Worm (Caenorhabditis elegans) whole organism, L1 larva: ENCODE measurements around the gene Y38H6C.21.

Experiments
- C16A3.4 ChIP-seq: fragments of 150-350 bp; optimal IDR thresholded peaks from 2 replicates; lab custom pipeline; 2014; ENCODE audit warnings: missing biosample characterization, missing genetic modification characterization
- C34B4.2 ChIP-seq: sonication (generic microtip); optimal IDR thresholded peaks from 2 replicates; lab custom pipeline; 2017; ENCODE audit warnings: mild to moderate bottlenecking, missing genetic modification characterization, missing compliant biosample characterization
- F16B12.6 ChIP-seq: fragments of 150-350 bp; optimal IDR thresholded peaks from 2 replicates; lab custom pipeline; 2014; ENCODE audit warnings: missing biosample characterization, missing genetic modification characterization
- Y116A8C.19 ChIP-seq: sonication (generic microtip); optimal IDR thresholded peaks from 2 replicates; lab custom pipeline; 2016; ENCODE audit warnings: missing compliant biosample characterization, missing genetic modification characterization, borderline replicate concordance
- alr-1 ChIP-seq: fragments of 200-800 bp; sonication (Bioruptor generic); optimal IDR thresholded peaks from 2 replicates; lab custom pipeline; 2018; ENCODE audit warnings: borderline replicate concordance, mild to moderate bottlenecking, missing genetic modification characterization, missing compliant biosample characterization
- blmp-1 ChIP-seq: fragments of 150-350 bp; optimal IDR thresholded peaks from 2 replicates; lab custom pipeline; 2014; ENCODE audit warnings: missing biosample characterization, missing genetic modification characterization
- ceh-90 ChIP-seq: sonication (generic microtip); optimal IDR thresholded peaks from 2 replicates; lab custom pipeline; 2016; ENCODE audit warnings: missing genetic modification characterization, missing compliant biosample characterization
- dsc-1 ChIP-seq: sonication (generic microtip); optimal IDR thresholded peaks from 2 replicates; lab custom pipeline; 2016; ENCODE audit warnings: mild to moderate bottlenecking, missing genetic modification characterization, missing compliant biosample characterization
- efl-3 ChIP-seq: fragments of 200-800 bp; sonication (Bioruptor generic); optimal IDR thresholded peaks from 2 replicates; lab custom pipeline; 2018; ENCODE audit warnings: mild to moderate bottlenecking, missing genetic modification characterization, missing compliant biosample characterization
- egl-13 ChIP-seq: sonication (generic microtip); optimal IDR thresholded peaks from 2 replicates; lab custom pipeline; 2016; ENCODE audit warnings: missing genotype, missing genetic modification reagents, missing genetic modification characterization, missing compliant biosample characterization
- egl-27 ChIP-seq, 2 experiments: fragments of 150-350 bp in 1 of 2; sonication (generic microtip); optimal IDR thresholded peaks; 3 replicates each; lab custom pipeline; 2017 to 2018; ENCODE audit warnings: missing biosample characterization in 2 of 2, missing genetic modification characterization in 2 of 2, missing genetic modification reagents in 2 of 2
- elt-2 ChIP-seq: sonication (generic microtip); optimal IDR thresholded peaks from 2 replicates; lab custom pipeline; 2016; ENCODE audit warnings: missing genetic modification characterization, mild to moderate bottlenecking, inconsistent platforms, missing compliant biosample characterization, missing genetic modification reagents
- elt-3 ChIP-seq, 6 experiments: fragments of 150-350 bp in 1 of 6; sonication (generic microtip); optimal IDR thresholded peaks; 2 replicates each; lab custom pipeline; 2017 to 2018; ENCODE audit warnings: missing biosample characterization in 6 of 6, missing genetic modification characterization in 6 of 6, inconsistent platforms in 1 of 6
- fkh-4 ChIP-seq: sonication (generic microtip); optimal IDR thresholded peaks from 2 replicates; lab custom pipeline; 2016; ENCODE audit warnings: missing compliant biosample characterization, missing genetic modification characterization, borderline replicate concordance
- fkh-8 ChIP-seq: sonication (generic microtip); optimal IDR thresholded peaks from 2 replicates; lab custom pipeline; 2016; ENCODE audit warnings: mild to moderate bottlenecking, missing genetic modification characterization, missing compliant biosample characterization
- hpl-2 ChIP-seq: fragments of 150-350 bp; optimal IDR thresholded peaks from 2 replicates; lab custom pipeline; 2014; ENCODE audit warnings: missing biosample characterization, missing genetic modification reagents, missing genetic modification characterization
- irx-1 ChIP-seq: sonication (generic microtip); optimal IDR thresholded peaks from 2 replicates; lab custom pipeline; 2016; ENCODE audit warnings: missing genetic modification characterization, missing compliant biosample characterization
- isw-1 ChIP-seq: fragments of 200-800 bp; sonication (Bioruptor generic); IDR thresholded peaks from 2 replicates; pipeline ENCODE4 v1.3.6; 2022; ENCODE audit warnings: missing genetic modification characterization, missing compliant biosample characterization
- lir-3 ChIP-seq: sonication (generic microtip); optimal IDR thresholded peaks from 2 replicates; lab custom pipeline; 2016; ENCODE audit warnings: mild to moderate bottlenecking, missing genetic modification characterization, moderate library complexity, missing compliant biosample characterization; ENCODE audit not compliant: poor library complexity
- lsy-2 ChIP-seq, 2 experiments: fragments of 150-350 bp; optimal IDR thresholded peaks; 2 replicates each; lab custom pipeline; 2014; ENCODE audit warnings: missing biosample characterization in 2 of 2, missing genetic modification characterization in 2 of 2
- mdl-1 ChIP-seq, 2 experiments: fragments of 150-350 bp; optimal IDR thresholded peaks; 2 replicates each; lab custom pipeline; 2014 to 2017; ENCODE audit warnings: missing biosample characterization in 2 of 2, missing genetic modification characterization in 2 of 2, inconsistent platforms in 1 of 2
- mef-2 ChIP-seq: fragments of 150-350 bp; optimal IDR thresholded peaks from 2 replicates; lab custom pipeline; 2014; ENCODE audit warnings: missing biosample characterization, missing genetic modification characterization
- nhr-11 ChIP-seq: fragments of 150-350 bp; optimal IDR thresholded peaks from 2 replicates; lab custom pipeline; 2014; ENCODE audit warnings: missing biosample characterization, missing genetic modification characterization
- nhr-19 ChIP-seq: fragments of 200-800 bp; sonication (Bioruptor generic); conservative IDR thresholded peaks from 2 replicates; pipeline ENCODE4 v1.3.6; 2022; ENCODE audit warnings: missing genetic modification characterization, missing compliant biosample characterization
- nhr-20 ChIP-seq: sonication (generic microtip); optimal IDR thresholded peaks from 2 replicates; lab custom pipeline; 2016; ENCODE audit warnings: mild to moderate bottlenecking, missing genetic modification characterization, missing compliant biosample characterization
- nhr-237 ChIP-seq: fragments of 150-350 bp; optimal IDR thresholded peaks from 2 replicates; lab custom pipeline; 2014; ENCODE audit warnings: missing biosample characterization, missing genetic modification characterization
- nhr-28 ChIP-seq: fragments of 150-350 bp; optimal IDR thresholded peaks from 2 replicates; lab custom pipeline; 2014; ENCODE audit warnings: missing biosample characterization, missing genetic modification characterization
- nhr-47 ChIP-seq: sonication (generic microtip); optimal IDR thresholded peaks from 2 replicates; lab custom pipeline; 2016; ENCODE audit warnings: mild to moderate bottlenecking, missing genetic modification characterization, moderate library complexity, missing compliant biosample characterization
- nhr-71 ChIP-seq: sonication (generic microtip); optimal IDR thresholded peaks from 2 replicates; lab custom pipeline; 2016; ENCODE audit warnings: mild to moderate bottlenecking, missing genetic modification characterization, moderate library complexity, missing compliant biosample characterization
- nhr-76 ChIP-seq: sonication (generic microtip); optimal IDR thresholded peaks from 2 replicates; lab custom pipeline; 2017; ENCODE audit warnings: missing biosample characterization, missing genetic modification characterization
- nhr-77 ChIP-seq: fragments of 150-350 bp; optimal IDR thresholded peaks from 2 replicates; lab custom pipeline; 2014; ENCODE audit warnings: missing biosample characterization, missing genetic modification characterization
- nhr-85 ChIP-seq: sonication (generic microtip); peaks from one replicate; lab custom pipeline; 2016; ENCODE audit warnings: missing genetic modification characterization, inconsistent platforms, missing compliant biosample characterization
- pax-3 ChIP-seq: fragments of 200-800 bp; sonication (Bioruptor generic); optimal IDR thresholded peaks from 2 replicates; lab custom pipeline; 2018; ENCODE audit warnings: mild to moderate bottlenecking, missing genetic modification characterization, moderate library complexity, missing compliant biosample characterization
- rnt-1 ChIP-seq: sonication (generic microtip); optimal IDR thresholded peaks from 2 replicates; lab custom pipeline; 2016; ENCODE audit warnings: mild to moderate bottlenecking, missing genetic modification characterization, moderate library complexity, missing compliant biosample characterization
- skn-1 ChIP-seq: fragments of 150-350 bp; optimal IDR thresholded peaks from 2 replicates; lab custom pipeline; 2014; ENCODE audit warnings: missing biosample characterization, missing genetic modification characterization
- snpc-4 ChIP-seq: fragments of 150-350 bp; optimal IDR thresholded peaks from 2 replicates; lab custom pipeline; 2014; ENCODE audit warnings: missing biosample characterization, missing genetic modification characterization
- snu-23 ChIP-seq: sonication (generic microtip); optimal IDR thresholded peaks from 2 replicates; lab custom pipeline; 2016; ENCODE audit warnings: missing genetic modification characterization, missing compliant biosample characterization
- sup-37 ChIP-seq: fragments of 200-800 bp; sonication (Bioruptor generic); optimal IDR thresholded peaks from 2 replicates; lab custom pipeline; 2018; ENCODE audit warnings: mild to moderate bottlenecking, missing genetic modification characterization, missing compliant biosample characterization
- unc-130 ChIP-seq: fragments of 150-350 bp; optimal IDR thresholded peaks from 2 replicates; lab custom pipeline; 2017; ENCODE audit warnings: missing biosample characterization, missing genetic modification characterization, inconsistent platforms
- unc-62 ChIP-seq: fragments of 150-350 bp; optimal IDR thresholded peaks from 2 replicates; lab custom pipeline; 2014; ENCODE audit warnings: missing biosample characterization, missing genetic modification reagents, missing genetic modification characterization
- unc-98 ChIP-seq: fragments of 200-800 bp; sonication (Bioruptor generic); IDR thresholded peaks from 2 replicates; pipeline ENCODE4 v1.3.6; 2022; ENCODE audit warnings: missing genetic modification characterization, missing compliant biosample characterization
- ztf-4 ChIP-seq: fragments of 150-350 bp; optimal IDR thresholded peaks from 2 replicates; lab custom pipeline; 2014; ENCODE audit warnings: missing biosample characterization, missing genetic modification characterization

Gene Y38H6C.21

DNA sequence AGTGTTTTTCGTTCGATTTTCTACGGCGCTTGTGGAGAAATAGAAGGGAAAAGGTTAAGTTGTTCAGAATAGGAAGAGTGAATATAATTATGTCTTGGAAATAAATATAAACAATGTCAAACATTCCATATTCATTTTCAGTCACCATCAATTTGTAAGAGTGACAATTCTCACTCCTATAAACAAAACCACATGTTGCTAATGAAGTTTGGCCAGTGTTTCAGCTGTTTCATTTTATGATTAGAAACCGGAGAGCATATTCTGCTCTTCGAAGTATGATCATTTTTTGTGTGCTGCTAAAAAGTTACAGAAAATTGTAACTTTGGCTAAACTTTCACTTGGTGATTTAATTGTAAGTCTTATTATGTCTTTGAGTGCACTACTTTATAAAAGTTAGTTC lies at the start of gene Y38H6C.21:
TSS of gene Y38H6C.21 (minus strand) at position 148 of the 400 bp plus-strand sequence.
- TF ChIP-seq egl-27 (tag; optimal IDR thresholded peaks at IDR 0.05; lab: Kevin White, UChicago) (no peak), F16B12.6 (tag; lab: Kevin White, UChicago) (no peak), elt-2 (tag; lab: Kevin White, UChicago) (peak; percentile 8), fkh-4 (peak; percentile 76), efl-3 (GFP tag; lab: Kevin White, UChicago) (no peak), dsc-1 (tag; lab: Kevin White, UChicago) (peak; percentile 88)

DNA sequence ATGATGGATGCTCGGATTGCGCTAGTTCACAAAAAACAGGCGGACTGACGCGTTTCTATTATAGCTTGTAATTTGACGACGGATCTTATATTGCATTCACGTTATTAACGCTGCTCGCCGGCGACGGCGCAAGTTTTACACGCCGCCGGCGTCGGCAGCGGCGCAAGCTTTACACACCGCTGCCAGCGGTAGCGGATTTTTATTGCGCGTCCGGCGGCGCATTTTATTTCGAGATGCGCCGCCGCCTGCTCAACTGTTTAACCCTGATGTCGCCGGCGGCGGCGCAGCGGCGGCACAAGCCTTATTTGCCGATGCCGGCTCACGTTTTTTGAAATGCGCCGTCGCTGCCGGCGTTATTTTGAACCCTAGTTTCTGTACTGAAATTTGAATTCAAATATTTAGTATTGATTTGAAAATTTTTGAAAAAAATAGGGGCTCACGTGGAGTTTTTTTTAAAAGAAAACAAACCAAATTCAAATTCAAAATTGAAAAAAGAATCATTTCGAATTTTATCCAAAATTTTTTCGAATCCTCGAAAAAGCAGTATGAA lies 49.6 kb upstream of the Y38H6C.21 start, which contains the start of gene ttr-57:
TSS of gene ttr-57 (plus strand) at position 500 of the 550 bp plus-strand sequence.
- no peak for TF ChIP-seq sup-37 (GFP tag; lab: Kevin White, UChicago)
- TF ChIP-seq nhr-76 (tag; lab: Kevin White, UChicago) = no peak
- TF ChIP-seq C16A3.4 (tag; lab: Kevin White, UChicago) = no peak

DNA sequence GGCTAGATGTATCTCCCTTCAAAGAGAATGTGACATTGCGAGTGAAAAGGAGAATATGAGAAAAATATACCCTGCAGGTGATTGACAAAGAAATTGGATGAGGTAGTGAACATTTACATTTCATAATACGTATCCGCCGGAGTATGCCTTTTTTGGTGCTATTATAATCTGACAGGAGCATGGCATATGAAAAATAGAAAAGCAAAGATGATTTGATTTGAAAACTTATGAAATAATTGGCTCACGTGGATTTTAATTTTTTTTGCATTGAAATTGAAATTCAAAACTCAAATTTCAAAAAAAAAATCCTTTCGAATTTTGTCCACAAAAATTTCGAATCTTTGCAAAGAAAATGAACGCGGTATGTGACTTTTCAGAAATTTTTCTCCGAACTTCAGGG lies 47.9 kb upstream of the Y38H6C.21 start, which contains the start of gene ttr-11:
TSS of gene ttr-11 (plus strand) at position 301 of the 400 bp plus-strand sequence.
- TF ChIP-seq nhr-47 (tag; lab: Kevin White, UChicago) (no peak), nhr-19 (GFP tag; lab: Robert Waterston, UW) (no peak), nhr-237 (no peak), lsy-2 (tag; optimal IDR thresholded peaks at IDR 0.05; lab: Kevin White, UChicago) (no peak), hpl-2 (GFP tag; lab: Kevin White, UChicago) (no peak), mef-2 (no peak), snu-23 (GFP tag; lab: Kevin White, UChicago) (no peak), C16A3.4 (tag; lab: Kevin White, UChicago) (no peak), pax-3 (tag; lab: Kevin White, UChicago) (no peak), alr-1 (tag; lab: Kevin White, UChicago) (no peak), nhr-85 (tag; lab: Kevin White, UChicago) (no peak), ztf-4 (no peak), snpc-4 (tag; lab: Kevin White, UChicago) (no peak), unc-62 (GFP tag; lab: Kevin White, UChicago) (no peak)

DNA sequence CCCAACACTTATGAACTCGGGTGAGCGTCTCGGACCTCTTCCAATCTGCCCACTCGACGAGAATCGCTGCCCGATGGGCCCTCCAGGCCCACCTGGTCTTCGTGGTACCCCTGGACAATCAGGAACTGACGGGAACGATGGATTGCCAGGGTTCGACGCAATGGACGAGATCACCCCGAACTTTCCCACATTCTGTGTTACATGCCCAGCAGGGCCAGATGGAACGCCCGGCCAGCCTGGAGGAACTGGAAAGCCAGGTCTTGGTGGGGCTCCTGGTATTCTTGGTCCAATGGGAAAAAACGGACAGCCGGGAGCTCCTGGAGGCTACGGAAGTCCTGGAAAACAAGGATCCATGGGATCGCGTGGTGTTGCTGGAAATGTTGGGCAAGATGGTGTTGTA lies 45.6 kb upstream of the Y38H6C.21 start:
- TF ChIP-seq lsy-2 (tag; optimal IDR thresholded peaks at IDR 0.05; lab: Kevin White, UChicago) (no peak), mef-2 (no peak), nhr-11 (no peak), nhr-77 (tag; lab: Kevin White, UChicago) (no peak), ztf-4 (no peak), isw-1 (GFP tag; lab: Robert Waterston, UW) (no peak)

DNA sequence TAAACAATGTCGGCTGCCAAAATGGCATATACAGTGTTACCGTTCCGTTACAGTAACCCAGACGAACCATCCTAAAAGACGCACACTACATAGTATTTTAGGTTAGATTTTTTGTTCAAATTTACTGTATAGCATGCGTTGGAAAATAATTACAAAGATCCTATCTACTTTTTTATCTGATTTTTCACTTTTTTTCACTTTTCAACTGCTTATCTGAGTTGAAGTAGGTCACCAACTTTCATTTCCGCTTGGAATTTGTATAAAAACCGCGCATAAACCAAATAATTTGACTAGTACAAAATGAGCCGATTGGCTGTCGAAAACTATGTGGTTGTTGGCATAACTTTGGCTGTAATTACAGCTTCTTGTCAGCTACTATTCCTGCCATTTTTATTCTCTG lies 44.7 kb upstream of the Y38H6C.21 start, which contains the start of gene col-163:
TSS of gene col-163 (plus strand) at position 301 of the 400 bp plus-strand sequence.
- TF ChIP-seq blmp-1 (tag; lab: Kevin White, UChicago) = peak; percentile 50
- no peak for TF ChIP-seq unc-130 (tag; lab: Kevin White, UChicago)
- no peak for TF ChIP-seq mdl-1 (tag; optimal IDR thresholded peaks at IDR 0.05; lab: Kevin White, UChicago)

DNA sequence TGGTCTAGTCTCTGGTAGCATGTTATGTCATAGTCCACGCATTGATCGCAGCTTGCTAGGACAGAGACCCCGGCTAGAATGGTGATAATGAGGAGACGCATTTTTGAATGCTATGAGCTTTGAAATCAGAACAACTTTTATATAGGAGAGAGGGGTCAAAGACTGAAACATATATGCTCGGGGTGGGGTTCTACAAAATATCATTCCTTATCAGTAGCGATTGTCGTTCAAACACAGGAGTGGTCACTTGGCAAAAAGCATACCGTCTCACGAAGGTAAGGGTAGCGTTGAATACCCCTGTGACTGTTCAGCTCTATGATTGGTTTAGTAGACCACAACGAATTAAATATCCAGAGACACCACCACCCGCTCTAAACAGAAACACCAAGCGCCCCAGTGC lies 42.0 kb upstream of the Y38H6C.21 start, which contains the start of gene F46B3.1:
TSS of gene F46B3.1 (minus strand) at position 101 of the 400 bp plus-strand sequence.
- TF ChIP-seq Y116A8C.19 (tag; lab: Kevin White, UChicago) = no peak
- no peak for TF ChIP-seq dsc-1 (tag; lab: Kevin White, UChicago)
- no peak for TF ChIP-seq irx-1 (tag; lab: Kevin White, UChicago)
- no peak for TF ChIP-seq nhr-20 (tag; lab: Kevin White, UChicago)
- no peak for TF ChIP-seq unc-130 (tag; lab: Kevin White, UChicago)
- no peak for TF ChIP-seq unc-98 (GFP tag; lab: Robert Waterston, UW)
- no peak for TF ChIP-seq ceh-90
- TF ChIP-seq mef-2 = no peak
- TF ChIP-seq nhr-71 (tag; lab: Kevin White, UChicago) = no peak
- no peak for TF ChIP-seq egl-13 (tag; lab: Kevin White, UChicago)
- TF ChIP-seq fkh-8 (tag; lab: Kevin White, UChicago) = no peak
- TF ChIP-seq rnt-1 (tag; lab: Kevin White, UChicago) = no peak
- no peak for TF ChIP-seq ztf-4
- no peak for TF ChIP-seq nhr-47 (tag; lab: Kevin White, UChicago)
- TF ChIP-seq C34B4.2 = no peak
- no peak for TF ChIP-seq skn-1 (tag; lab: Kevin White, UChicago)
- TF ChIP-seq lir-3 (tag; lab: Kevin White, UChicago) = no peak
- TF ChIP-seq elt-3 (tag; optimal IDR thresholded peaks at IDR 0.05; lab: Kevin White, UChicago) = no peak
- TF ChIP-seq nhr-28 (tag; lab: Kevin White, UChicago) = no peak
- no peak for TF ChIP-seq isw-1 (GFP tag; lab: Robert Waterston, UW)
